Worm (Caenorhabditis elegans) whole organism, L4/young adult: ENCODE data around the gene dvc-1.

Experiments used
- dao-5 ChIP-seq: sonication (generic microtip); optimal IDR thresholded peaks from 2 replicates; lab custom pipeline; 2016; ENCODE audit warnings: missing genotype, missing genetic modification characterization, moderate library complexity, missing compliant biosample characterization
- him-1 ChIP-seq: sonication (generic microtip); optimal IDR thresholded peaks from 2 replicates; lab custom pipeline; 2016; ENCODE audit warnings: missing genotype, missing genetic modification reagents, missing genetic modification characterization, missing compliant biosample characterization

ce11 chrV:11271051-11271450, 31.9 kb upstream of the dvc-1 start, which contains the start of gene clec-222:
- TF ChIP-seq dao-5, result no peak
- no peak for TF ChIP-seq him-1 (tag; lab: Kevin White, UChicago)
